2 fruit fly cellular contexts compared by ENCODE assay signal in the genomic region with DNA sequence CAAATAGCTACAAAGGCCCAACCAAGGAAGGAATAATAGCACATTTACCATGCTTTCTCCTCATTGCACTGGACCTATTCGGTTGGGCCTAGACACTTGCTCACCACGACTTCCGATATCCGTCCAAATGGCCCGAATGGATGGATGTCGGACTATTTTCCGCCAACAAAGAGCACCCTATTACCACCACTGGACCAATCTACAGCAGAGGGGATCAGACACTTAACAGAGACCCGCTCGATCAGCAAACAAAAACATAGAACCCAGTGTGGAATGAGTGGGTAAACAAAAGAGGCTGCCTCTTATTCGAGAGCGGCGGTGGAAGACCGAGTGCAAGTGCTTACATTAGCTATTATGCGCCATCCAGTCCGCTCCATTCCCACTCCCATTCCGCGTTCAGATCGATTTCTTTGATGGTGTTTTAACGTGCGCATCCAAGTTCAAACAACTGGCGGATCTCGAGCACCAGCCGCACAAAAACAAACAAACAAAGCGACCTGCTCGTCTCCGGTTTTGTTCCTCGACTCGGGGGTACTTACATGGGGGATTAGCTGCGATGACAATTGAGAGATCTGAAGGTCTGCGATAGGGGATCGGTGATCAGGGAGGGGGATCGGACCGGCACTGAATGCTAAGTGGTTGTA.
TF ChIP-seq lines count a peak whose summit lies in the region.

No protein-coding gene starts in this region.

- TF ChIP-seq CTCF in whole organism, embryonic (GFP tag; optimal IDR thresholded peaks at IDR 0.05; lab: Kevin White, UChicago), result no peak

TF ChIP-seq in whole organism, embryonic, 481 proteins besides CTCF, POLR2A, EP300 and RAD21 (continues in another document):
- TF ChIP-seq Sin3A (optimal IDR thresholded peaks at IDR 0.05; lab: Kevin White, UChicago) (no peak), CG16815 (GFP tag; optimal IDR thresholded peaks at IDR 0.05; lab: Kevin White, UChicago) (no peak), CG18619 (GFP tag; optimal IDR thresholded peaks at IDR 0.05; lab: Kevin White, UChicago) (no peak), CG18764 (GFP tag; optimal IDR thresholded peaks at IDR 0.05; lab: Kevin White, UChicago) (no peak), ro (GFP tag; IDR thresholded peaks at IDR 0.05; lab: Robert Waterston, UW) (no peak), crol (GFP tag; IDR thresholded peaks at IDR 0.05; lab: Robert Waterston, UW) (peak; percentile 52; the same call in 1 of the 2 replicates), sug (tag; optimal IDR thresholded peaks at IDR 0.05; lab: Kevin White, UChicago) (peak; percentile 35), hbn (GFP tag; IDR thresholded peaks at IDR 0.05; lab: Robert Waterston, UW; ENCODE audit: partially characterized antibody) (no peak), nom (GFP tag; optimal IDR thresholded peaks at IDR 0.05; lab: Kevin White, UChicago) (no peak), run (tag; optimal IDR thresholded peaks at IDR 0.05; lab: Kevin White, UChicago) (no peak), CG17802 (tag; optimal IDR thresholded peaks at IDR 0.05; lab: Kevin White, UChicago) (no peak), nmo (GFP tag; optimal IDR thresholded peaks at IDR 0.05; lab: Kevin White, UChicago) (no peak), dati (GFP tag; IDR thresholded peaks at IDR 0.05; lab: Robert Waterston, UW) (no peak), pum (GFP tag; optimal IDR thresholded peaks at IDR 0.05; lab: Kevin White, UChicago) (no peak), Stat92E (GFP tag; optimal IDR thresholded peaks at IDR 0.05; lab: Kevin White, UChicago) (no peak), CG13296 (GFP tag; optimal IDR thresholded peaks at IDR 0.05; lab: Kevin White, UChicago) (no peak), CG10431 (GFP tag; optimal IDR thresholded peaks at IDR 0.05; lab: Kevin White, UChicago) (peak; percentile 81), disco-r (GFP tag; optimal IDR thresholded peaks at IDR 0.05; lab: Kevin White, UChicago) (no peak), zfh2 (GFP tag; optimal IDR thresholded peaks at IDR 0.05; lab: Kevin White, UChicago) (no peak), kni (GFP tag; optimal IDR thresholded peaks at IDR 0.05; lab: Kevin White, UChicago) (peak; percentile 79), mirr (GFP tag; optimal IDR thresholded peaks at IDR 0.05; lab: Kevin White, UChicago) (peak; percentile 14), CG11696 (GFP tag; IDR thresholded peaks at IDR 0.05; lab: Robert Waterston, UW) (no peak), ci (GFP tag; IDR thresholded peaks at IDR 0.05; lab: Robert Waterston, UW) (0 out of 3 replicates have a peak, but pooled peaks have one; percentile 30), dmrt11E (tag; optimal IDR thresholded peaks at IDR 0.05; lab: Kevin White, UChicago) (peak; percentile 1), CG8924 (tag; optimal IDR thresholded peaks at IDR 0.05; lab: Kevin White, UChicago) (no peak), ssp (GFP tag; IDR thresholded peaks at IDR 0.05; lab: Robert Waterston, UW) (no peak), Doc2 (GFP tag; IDR thresholded peaks at IDR 0.05; lab: Robert Waterston, UW) (no peak), CG14050 (GFP tag; IDR thresholded peaks at IDR 0.05; lab: Robert Waterston, UW) (no peak), zen (tag; optimal IDR thresholded peaks at IDR 0.05; lab: Kevin White, UChicago) (no peak), danr (GFP tag; IDR thresholded peaks at IDR 0.05; lab: Robert Waterston, UW) (no peak), ttk (GFP tag; IDR thresholded peaks at IDR 0.05; lab: Robert Waterston, UW) (no peak), vvl (GFP tag; IDR thresholded peaks at IDR 0.05; lab: Robert Waterston, UW) (0 out of 2 replicates have a peak, but pooled peaks have one; percentile 16), NC2β (GFP tag; optimal IDR thresholded peaks at IDR 0.05; lab: Kevin White, UChicago) (no peak), mam (GFP tag; optimal IDR thresholded peaks at IDR 0.05; lab: Kevin White, UChicago) (no peak), CG17912 (GFP tag; optimal IDR thresholded peaks at IDR 0.05; lab: Kevin White, UChicago) (no peak), HLHmδ (GFP tag; optimal IDR thresholded peaks at IDR 0.05; lab: Kevin White, UChicago) (no peak), klu (GFP tag; IDR thresholded peaks at IDR 0.05; lab: Robert Waterston, UW) (no peak), bigmax (GFP tag; optimal IDR thresholded peaks at IDR 0.05; lab: Kevin White, UChicago) (no peak), Dref (GFP tag; IDR thresholded peaks at IDR 0.05; lab: Robert Waterston, UW) (peak; percentile 29; the same call in 1 of the 2 replicates), Hand (GFP tag; optimal IDR thresholded peaks at IDR 0.05; lab: Kevin White, UChicago) (no peak), Xrp1 (GFP tag; IDR thresholded peaks at IDR 0.05; lab: Robert Waterston, UW) (peak; percentile 38; the same call in 1 of the 2 replicates), insv (GFP tag; optimal IDR thresholded peaks at IDR 0.05; lab: Kevin White, UChicago) (no peak), CG17829 (tag; optimal IDR thresholded peaks at IDR 0.05; lab: Kevin White, UChicago) (no peak)

TF ChIP-seq in whole organism, prepupa, 60 proteins besides CTCF, POLR2A, EP300 and RAD21:
- peak; percentile 85 for TF ChIP-seq fkh (GFP tag; optimal IDR thresholded peaks at IDR 0.05; lab: Kevin White, UChicago)
- no peak for TF ChIP-seq Eip93F (GFP tag; optimal IDR thresholded peaks at IDR 0.05; lab: Kevin White, UChicago)

Comparison
In these comparisons a context has a peak if more than half of its experiments do, and no peak if none do; other contexts are left out.
1. Of the 7 proteins assayed by ChIP-seq in both whole organism, embryonic and whole organism, prepupa: peak only in whole organism, embryonic: Blimp-1; only in whole organism, prepupa: none; in both: none; in neither: 6.